Worm (Caenorhabditis elegans): Measurements from ENCODE around the gene ehs-1.

- TF ChIP-seq pes-1 (GFP tag; IDR thresholded peaks at IDR 0.05) (no peak), tbx-11 (GFP tag; IDR thresholded peaks at IDR 0.05) (no peak), flt-1 (GFP tag; IDR thresholded peaks at IDR 0.05) (no peak), tbx-37 (GFP tag; conservative IDR thresholded peaks at IDR 0.05) (no peak), ceh-13 (GFP tag; optimal IDR thresholded peaks at IDR 0.05) (no peak), scrt-1 (GFP tag; IDR thresholded peaks at IDR 0.05) (no peak), ama-1 (optimal IDR thresholded peaks at IDR 0.05) (no peak), ceh-36 (tag; optimal IDR thresholded peaks at IDR 0.05) (no peak), ets-7 (tag; optimal IDR thresholded peaks at IDR 0.05) (no peak), tra-4 (tag; optimal IDR thresholded peaks at IDR 0.05) (no peak), hnd-1 (tag; optimal IDR thresholded peaks at IDR 0.05) (no peak), F13C5.2 (tag; optimal IDR thresholded peaks at IDR 0.05) (no peak)
These were observed 51.0 kb downstream of the ehs-1 start for ce11 chrII:5871508-5871907.

Data from whole organism, early embryonic.